Fruit fly (Drosophila melanogaster) Kc167 (cell line): ENCODE results near the gene mRpS14.

Source experiments
- Myc ChIP-seq: fragments of >200 bp; optimal IDR thresholded peaks from 2 replicates; lab custom pipeline; 2017; ENCODE audit warnings: missing external identifiers
- Sin3A ChIP-seq: fragments of >200 bp; optimal IDR thresholded peaks from 2 replicates; lab custom pipeline; 2018; ENCODE audit warnings: missing external identifiers
- h ChIP-seq: fragments of >200 bp; optimal IDR thresholded peaks from 3 replicates; lab custom pipeline; 2018; ENCODE audit warnings: missing external identifiers
- insv ChIP-seq: fragments of >200 bp; optimal IDR thresholded peaks from 3 replicates; lab custom pipeline; 2018; ENCODE audit warnings: missing external identifiers
- psq ChIP-seq: fragments of >200 bp; optimal IDR thresholded peaks from 2 replicates; lab custom pipeline; 2017; ENCODE audit warnings: missing external identifiers
- ttk ChIP-seq: sonication (Bioruptor generic); optimal IDR thresholded peaks from 2 replicates; lab custom pipeline; 2017; ENCODE audit warnings: missing external identifiers

Gene mRpS14

dm6 chrX:19496808-19497259 is 16.8 kb upstream of the mRpS14 start:
- TF ChIP-seq psq, result peak; percentile 88
- TF ChIP-seq Myc (lab: Kevin White, UChicago), result no peak
- TF ChIP-seq ttk (lab: Kevin White, UChicago), result no peak
- TF ChIP-seq insv, result no peak
- TF ChIP-seq Sin3A (lab: Kevin White, UChicago), result no peak

dm6 chrX:19495611-19496583 is 15.9 kb upstream of the mRpS14 start:
- TF ChIP-seq psq (no peak), Sin3A (lab: Kevin White, UChicago) (no peak), Myc (lab: Kevin White, UChicago) (no peak), h (lab: Kevin White, UChicago) (no peak), ttk (lab: Kevin White, UChicago) (no peak), insv (no peak)

- TF ChIP-seq psq (no peak), h (lab: Kevin White, UChicago) (no peak), ttk (lab: Kevin White, UChicago) (no peak), Myc (lab: Kevin White, UChicago) (no peak), insv (no peak), Sin3A (lab: Kevin White, UChicago) (no peak)
These were observed 15.0 kb upstream of the mRpS14 start, which contains the start of the genes ksh, CG14200 and Pfrx for dm6 chrX:19494830-19495610. TSS of gene ksh (minus strand) at chrX:19494992. TSS of gene CG14200 (plus strand) at chrX:19495505. TSS of gene Pfrx (plus strand) at chrX:19495505.

- no peak for TF ChIP-seq psq
- TF ChIP-seq insv, result no peak
- no peak for TF ChIP-seq h (lab: Kevin White, UChicago)
- no peak for TF ChIP-seq Sin3A (lab: Kevin White, UChicago)
- no peak for TF ChIP-seq Myc (lab: Kevin White, UChicago)
- no peak for TF ChIP-seq ttk (lab: Kevin White, UChicago)
These were observed 14.2 kb upstream of the mRpS14 start, which contains the start of gene CG12204 for dm6 chrX:19494285-19494684. TSS of gene CG12204 (minus strand) at chrX:19494401.

- no peak for TF ChIP-seq psq
- no peak for TF ChIP-seq ttk (lab: Kevin White, UChicago)
- TF ChIP-seq insv, result no peak
- TF ChIP-seq Sin3A (lab: Kevin White, UChicago), result no peak
These were observed 12.0 kb upstream of the mRpS14 start, which contains the start of the genes pcm and ND-18 for dm6 chrX:19491984-19492584. TSS of gene pcm (minus strand) at chrX:19492011. TSS of gene ND-18 (plus strand) at chrX:19492421.

- no peak for TF ChIP-seq Sin3A (lab: Kevin White, UChicago)
These were observed 5.0 kb upstream of the mRpS14 start for dm6 chrX:19485057-19485456.

- TF ChIP-seq psq, result no peak
- no peak for TF ChIP-seq Sin3A (lab: Kevin White, UChicago)
- TF ChIP-seq Myc (lab: Kevin White, UChicago), result no peak
- no peak for TF ChIP-seq insv
- TF ChIP-seq ttk (lab: Kevin White, UChicago), result no peak
- no peak for TF ChIP-seq h (lab: Kevin White, UChicago)
These were observed 598 bp upstream of the mRpS14 start for dm6 chrX:19480544-19481127.

dm6 chrX:19479134-19479533 is 904 bp downstream of the mRpS14 start, which contains the start of gene CG32533:
TSS of gene CG32533 (minus strand) at chrX:19479411.
- TF ChIP-seq ttk (lab: Kevin White, UChicago), result no peak

- TF ChIP-seq insv, result no peak
- TF ChIP-seq psq, result no peak
- no peak for TF ChIP-seq Sin3A (lab: Kevin White, UChicago)
- TF ChIP-seq h (lab: Kevin White, UChicago), result no peak
- TF ChIP-seq Myc (lab: Kevin White, UChicago), result no peak
- TF ChIP-seq ttk (lab: Kevin White, UChicago), result no peak
These were observed 5.3 kb downstream of the mRpS14 start, which contains the start of gene narya for dm6 chrX:19474763-19475162. TSS of gene narya (plus strand) at chrX:19475063.

dm6 chrX:19461630-19462029 is 18.4 kb downstream of the mRpS14 start:
- TF ChIP-seq psq, result no peak

- TF ChIP-seq ttk (lab: Kevin White, UChicago), result no peak
- TF ChIP-seq psq, result no peak
- TF ChIP-seq Myc (lab: Kevin White, UChicago), result no peak
- no peak for TF ChIP-seq Sin3A (lab: Kevin White, UChicago)
- no peak for TF ChIP-seq h (lab: Kevin White, UChicago)
- TF ChIP-seq insv, result no peak
These were observed 26.9 kb downstream of the mRpS14 start for dm6 chrX:19453138-19453537.
